Fruit fly (Drosophila melanogaster): Measurements from ENCODE around the gene rt.
"Not testable (repeated sequence)": the region's sequence is repeated elsewhere in the genome, so short reads cannot be mapped to it uniquely, and the experiment has no call there.

The rt gene

DNA sequence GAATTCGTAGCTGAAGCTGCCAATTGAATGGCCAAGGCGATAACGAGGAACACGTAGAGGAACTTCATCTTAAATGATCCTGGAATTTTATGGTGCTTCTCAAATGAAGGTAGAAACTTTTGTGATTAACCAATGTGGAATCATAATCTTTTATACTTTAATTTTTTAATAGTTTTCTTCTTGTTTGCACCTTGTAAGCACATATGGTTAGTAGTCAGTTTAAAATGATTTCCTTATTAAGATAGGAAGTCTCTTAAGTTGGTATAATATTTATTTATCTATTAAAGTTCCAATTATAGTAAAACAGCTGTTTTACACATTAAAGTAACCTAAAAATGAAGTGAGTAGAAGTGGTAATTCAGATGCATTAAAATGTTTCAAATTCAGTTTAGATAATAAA is 6.7 kb downstream of the rt start, which contains the start of gene CG43391:
CG43391 (minus strand) TSS at position 101 of the 400 bp plus-strand sequence.
- TF ChIP-seq psq (GFP tag; optimal IDR thresholded peaks at IDR 0.05), result no peak
- no peak for TF ChIP-seq ey (GFP tag; optimal IDR thresholded peaks at IDR 0.05)
- no peak for TF ChIP-seq Abd-B (GFP tag; optimal IDR thresholded peaks at IDR 0.05)
- TF ChIP-seq Hr78 (GFP tag; optimal IDR thresholded peaks at IDR 0.05), result no peak
- no peak for TF ChIP-seq dl (GFP tag; optimal IDR thresholded peaks at IDR 0.05; ENCODE audit: insufficient read depth in 1 of 2, partially characterized antibody in 2 of 2)
- TF ChIP-seq h (GFP tag; optimal IDR thresholded peaks at IDR 0.05), result no peak

DNA sequence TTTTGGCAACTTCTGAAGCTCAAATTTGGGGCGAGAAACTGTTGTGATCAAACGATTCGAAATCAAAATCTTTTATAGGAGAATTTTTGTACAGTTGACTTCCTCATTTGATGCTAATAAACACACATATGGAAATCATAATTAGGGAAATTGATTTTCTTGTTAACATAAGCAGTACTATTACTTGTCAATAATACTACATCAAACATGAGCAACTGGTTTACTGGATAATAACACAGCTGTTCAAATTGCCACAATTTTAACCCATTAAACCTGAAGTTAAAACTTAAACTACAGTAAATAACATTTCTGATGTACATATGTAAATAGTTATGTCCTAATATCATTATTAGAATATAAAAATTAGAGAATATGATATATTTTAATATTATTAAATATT is 7.7 kb downstream of the rt start, which contains the start of gene CG43390:
CG43390 (minus strand) TSS at position 32 of the 400 bp plus-strand sequence.
- TF ChIP-seq jim (GFP tag; optimal IDR thresholded peaks at IDR 0.05), result no peak
- no peak for TF ChIP-seq h (GFP tag; optimal IDR thresholded peaks at IDR 0.05)

- no peak for TF ChIP-seq CG32264 (GFP tag; optimal IDR thresholded peaks at IDR 0.05)
- TF ChIP-seq Myc (optimal IDR thresholded peaks at IDR 0.05), result peak; percentile 7
These were observed 8.7 kb downstream of the rt start for dm6 chr3L:11578847-11579246.

dm6 chr3L:11578211-11578673 is 9.3 kb downstream of the rt start, which contains the start of gene CG33270:
Gene CG33270, minus strand, starts transcription at chr3L:11578623.
- TF ChIP-seq ey (GFP tag; optimal IDR thresholded peaks at IDR 0.05), result no peak
- no peak for TF ChIP-seq foxo (GFP tag; optimal IDR thresholded peaks at IDR 0.05)
- no peak for TF ChIP-seq Hr83 (GFP tag; optimal IDR thresholded peaks at IDR 0.05; ENCODE audit: poor library complexity, severe bottlenecking)
- TF ChIP-seq tai (GFP tag; optimal IDR thresholded peaks at IDR 0.05), result no peak
- TF ChIP-seq h (GFP tag; optimal IDR thresholded peaks at IDR 0.05), result no peak
- TF ChIP-seq fru (GFP tag; optimal IDR thresholded peaks at IDR 0.05), result no peak
- TF ChIP-seq Vsx2 (GFP tag; optimal IDR thresholded peaks at IDR 0.05; ENCODE audit: partially characterized antibody), result no peak
- no peak for TF ChIP-seq brk (GFP tag; optimal IDR thresholded peaks at IDR 0.05)
- TF ChIP-seq sv (GFP tag; optimal IDR thresholded peaks at IDR 0.05), result no peak
- no peak for TF ChIP-seq dl (GFP tag; optimal IDR thresholded peaks at IDR 0.05; ENCODE audit: insufficient read depth in 1 of 2, partially characterized antibody in 2 of 2)
- TF ChIP-seq woc (GFP tag; optimal IDR thresholded peaks at IDR 0.05), result no peak
- TF ChIP-seq Dif (GFP tag; optimal IDR thresholded peaks at IDR 0.05; ENCODE audit: partially characterized antibody), result no peak
- no peak for TF ChIP-seq CG9705 (GFP tag; optimal IDR thresholded peaks at IDR 0.05)
- TF ChIP-seq CG32264 (GFP tag; optimal IDR thresholded peaks at IDR 0.05), result no peak
- no peak for TF ChIP-seq sage (GFP tag; optimal IDR thresholded peaks at IDR 0.05)
- no peak for TF ChIP-seq usp (GFP tag; optimal IDR thresholded peaks at IDR 0.05)

dm6 chr3L:11577395-11577794 is 10.2 kb downstream of the rt start, which contains the start of gene CG33271:
Gene CG33271, minus strand, starts transcription at chr3L:11577495.
- TF ChIP-seq usp (GFP tag; optimal IDR thresholded peaks at IDR 0.05) (no peak), br (GFP tag; optimal IDR thresholded peaks at IDR 0.05) (no peak), rgr (GFP tag; optimal IDR thresholded peaks at IDR 0.05) (no peak), foxo (GFP tag; optimal IDR thresholded peaks at IDR 0.05) (no peak), Vsx2 (GFP tag; optimal IDR thresholded peaks at IDR 0.05; ENCODE audit: partially characterized antibody) (no peak), h (GFP tag; optimal IDR thresholded peaks at IDR 0.05) (no peak), Hnf4 (GFP tag; optimal IDR thresholded peaks at IDR 0.05) (no peak), CrebA (GFP tag; optimal IDR thresholded peaks at IDR 0.05; ENCODE audit: borderline replicate concordance) (no peak), CG9705 (GFP tag; optimal IDR thresholded peaks at IDR 0.05) (no peak), OdsH (GFP tag; optimal IDR thresholded peaks at IDR 0.05) (no peak), fru (GFP tag; optimal IDR thresholded peaks at IDR 0.05) (no peak), Rel (GFP tag; optimal IDR thresholded peaks at IDR 0.05) (no peak), Rel (tag; optimal IDR thresholded peaks at IDR 0.05) (no peak), Myc (optimal IDR thresholded peaks at IDR 0.05) (no peak), Dfd (GFP tag; optimal IDR thresholded peaks at IDR 0.05) (no peak), N (GFP tag; optimal IDR thresholded peaks at IDR 0.05) (no peak)

dm6 chr3L:11576944-11577343 is 10.6 kb downstream of the rt start, which contains the start of gene CG33489:
Gene CG33489, minus strand, starts transcription at chr3L:11577044.
- TF ChIP-seq dsf (GFP tag; optimal IDR thresholded peaks at IDR 0.05; ENCODE audit: borderline replicate concordance); Vsx2 (GFP tag; optimal IDR thresholded peaks at IDR 0.05; ENCODE audit: partially characterized antibody); dl (GFP tag; optimal IDR thresholded peaks at IDR 0.05; ENCODE audit: insufficient read depth in 1 of 2, partially characterized antibody in 2 of 2): not testable (repeated sequence)
